Fruit fly (Drosophila melanogaster): ENCODE results near the gene IntS4.

- TF ChIP-seq psq (optimal IDR thresholded peaks at IDR 0.05) (no peak), usp (GFP tag; optimal IDR thresholded peaks at IDR 0.05) (no peak), Dll (optimal IDR thresholded peaks at IDR 0.05) (no peak)
Observed at dm6 chrX:8512251-8512650, 46.3 kb downstream of the IntS4 start.
